Fruit fly (Drosophila melanogaster) S2 (cell line): ENCODE data around the gene CG9853.

Source experiments
- CG8478 ChIP-seq: fragments of >200 bp; optimal IDR thresholded peaks from 2 replicates; lab custom pipeline; 2018
- CTCF ChIP-seq, 2 experiments: fragments of >200 bp; optimal IDR thresholded peaks; 2 replicates each; lab custom pipeline; 2018

DNA sequence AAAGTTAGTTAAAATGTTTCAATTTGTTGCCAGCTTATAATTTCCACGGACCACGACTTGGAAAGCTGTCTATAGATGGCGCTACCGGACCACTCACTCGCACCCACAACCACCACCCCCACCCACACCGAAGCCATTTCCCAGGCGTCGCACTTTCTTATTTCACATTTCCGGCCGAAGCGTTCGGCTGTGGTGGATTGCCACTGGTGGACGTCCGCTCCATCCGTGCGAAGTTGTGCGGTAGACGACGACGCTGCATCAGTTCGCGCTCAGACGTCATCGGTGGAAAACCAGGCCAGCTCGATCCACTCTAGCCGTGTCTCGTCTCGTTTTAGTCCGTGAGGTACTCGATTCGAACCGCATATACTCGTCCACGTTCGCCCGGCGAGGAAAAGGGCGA is 42.2 kb downstream of the CG9853 start, which contains the start of gene CG1090:
- TF ChIP-seq CG8478 (lab: Kevin White, UChicago), result no peak
- peak in 1 of 2 experiments; percentile 24 for TF ChIP-seq CTCF (optimal IDR thresholded peaks at IDR 0.05; lab: Kevin White, UChicago)
